Fruit fly (Drosophila melanogaster): ENCODE measurements around the gene Pka-R1.

The Pka-R1 gene

dm6 chr3L:20785742-20786427 lies 30.0 kb upstream of the Pka-R1 start, which contains the start of gene Pcif1 (continued):
- TF ChIP-seq caup (GFP tag; optimal IDR thresholded peaks at IDR 0.05; ENCODE audit: severe bottlenecking) (peak; percentile 7), CG18476 (GFP tag; optimal IDR thresholded peaks at IDR 0.05) (no peak), CG3995 (GFP tag; optimal IDR thresholded peaks at IDR 0.05) (peak; percentile 41), D19A (tag; optimal IDR thresholded peaks at IDR 0.05) (peak; percentile 72), CG7963 (GFP tag; IDR thresholded peaks at IDR 0.05; ENCODE audit: partially characterized antibody) (peak; percentile 99), p53 (GFP tag; optimal IDR thresholded peaks at IDR 0.05) (no peak), schlank (tag; optimal IDR thresholded peaks at IDR 0.05) (peak; percentile 1), CG33557 (GFP tag; optimal IDR thresholded peaks at IDR 0.05) (peak; percentile 47), cas (GFP tag; IDR thresholded peaks at IDR 0.05) (0 out of 2 replicates have a peak, but pooled peaks have one; percentile 31), CG9932 (GFP tag; IDR thresholded peaks at IDR 0.05) (peak; percentile 80), tna (GFP tag; IDR thresholded peaks at IDR 0.05; ENCODE audit: partially characterized antibody) (peak; percentile 99), BEAF-32 (GFP tag; optimal IDR thresholded peaks at IDR 0.05) (peak; percentile 98), grau (tag; optimal IDR thresholded peaks at IDR 0.05) (peak; percentile 26), CG10979 (tag; optimal IDR thresholded peaks at IDR 0.05) (peak; percentile 6), CG12219 (GFP tag; optimal IDR thresholded peaks at IDR 0.05) (peak; percentile 5), gfzf (GFP tag; optimal IDR thresholded peaks at IDR 0.05) (peak; percentile 23), sens (GFP tag) (peak; percentile 67), CG14965 (GFP tag; optimal IDR thresholded peaks at IDR 0.05; ENCODE audit: borderline replicate concordance) (no peak), exex (tag; optimal IDR thresholded peaks at IDR 0.05) (no peak), nmo (GFP tag; optimal IDR thresholded peaks at IDR 0.05) (peak; percentile 47), Kr (GFP tag; optimal IDR thresholded peaks at IDR 0.05) (no peak), CG10462 (GFP tag; optimal IDR thresholded peaks at IDR 0.05) (no peak), CG15601 (tag; optimal IDR thresholded peaks at IDR 0.05) (peak; percentile 51), CG12942 (GFP tag; optimal IDR thresholded peaks at IDR 0.05) (no peak), CG30020 (tag; optimal IDR thresholded peaks at IDR 0.05) (peak; percentile 62), CG17186 (GFP tag; optimal IDR thresholded peaks at IDR 0.05) (peak; percentile 72), PHDP (tag; optimal IDR thresholded peaks at IDR 0.05) (no peak), CG10565 (GFP tag; optimal IDR thresholded peaks at IDR 0.05) (no peak), CG12299 (tag; optimal IDR thresholded peaks at IDR 0.05) (peak; percentile 4), Tbp (GFP tag; optimal IDR thresholded peaks at IDR 0.05) (no peak), CG2129 (GFP tag; IDR thresholded peaks at IDR 0.05; ENCODE audit: partially characterized antibody) (peak; percentile 98), kah (GFP tag; optimal IDR thresholded peaks at IDR 0.05) (peak; percentile 1), Camta (GFP tag; optimal IDR thresholded peaks at IDR 0.05) (no peak), Sry-δ (GFP tag; optimal IDR thresholded peaks at IDR 0.05) (peak; percentile 95), row (GFP tag; IDR thresholded peaks at IDR 0.05) (peak; percentile 73), grn (GFP tag; optimal IDR thresholded peaks at IDR 0.05) (no peak), Trl (optimal IDR thresholded peaks at IDR 0.05) (no peak), Trl (GFP tag; optimal IDR thresholded peaks at IDR 0.05) (no peak), sima (GFP tag; optimal IDR thresholded peaks at IDR 0.05) (no peak), knrl (GFP tag; IDR thresholded peaks at IDR 0.05; ENCODE audit: partially characterized antibody) (peak; percentile 99), trem (tag; optimal IDR thresholded peaks at IDR 0.05) (peak; percentile 67), CG2712 (tag; optimal IDR thresholded peaks at IDR 0.05) (peak; percentile 39), hbn (GFP tag; IDR thresholded peaks at IDR 0.05; ENCODE audit: partially characterized antibody) (peak; percentile 99), usp (GFP tag; optimal IDR thresholded peaks at IDR 0.05) (no peak), MBD-R2 (GFP tag; IDR thresholded peaks at IDR 0.05) (peak; percentile 66), Elba2 (GFP tag; optimal IDR thresholded peaks at IDR 0.05) (no peak), CG12659 (GFP tag; optimal IDR thresholded peaks at IDR 0.05) (peak; percentile 61), Dp (GFP tag; optimal IDR thresholded peaks at IDR 0.05) (peak; percentile 66), chn (GFP tag; optimal IDR thresholded peaks at IDR 0.05) (no peak)
